Worm (Caenorhabditis elegans) whole organism, L3 larva: ENCODE data around the gene fbxb-38.

Source experiments
- aly-2 ChIP-seq: fragments of 150-350 bp; optimal IDR thresholded peaks from 2 replicates; lab custom pipeline; 2014; ENCODE audit warnings: missing biosample characterization, missing genetic modification characterization
- ama-1 ChIP-seq: fragments of 150-350 bp; optimal IDR thresholded peaks from 2 replicates; lab custom pipeline; 2018
- ceh-16 ChIP-seq: sonication (generic microtip); optimal IDR thresholded peaks from 2 replicates; lab custom pipeline; 2017; ENCODE audit warnings: missing biosample characterization, missing genetic modification characterization
- egl-27 ChIP-seq: sonication (generic microtip); optimal IDR thresholded peaks from 4 replicates; lab custom pipeline; 2017; ENCODE audit warnings: missing biosample characterization, missing genetic modification reagents, missing genetic modification characterization
- egl-5 ChIP-seq: fragments of 150-350 bp; optimal IDR thresholded peaks from 2 replicates; lab custom pipeline; 2017; ENCODE audit warnings: missing biosample characterization, missing genetic modification reagents, missing genetic modification characterization, inconsistent platforms
- elt-2 ChIP-seq: sonication (generic microtip); optimal IDR thresholded peaks from 2 replicates; lab custom pipeline; 2016; ENCODE audit warnings: missing genetic modification reagents, mild to moderate bottlenecking, missing genetic modification characterization, missing compliant biosample characterization
- fkh-2 ChIP-seq: fragments of 150-350 bp; optimal IDR thresholded peaks from 2 replicates; lab custom pipeline; 2014; ENCODE audit warnings: missing biosample characterization, missing genetic modification reagents, missing genetic modification characterization
- hmg-11 ChIP-seq: sonication (generic microtip); optimal IDR thresholded peaks from 2 replicates; lab custom pipeline; 2016; ENCODE audit warnings: missing genetic modification characterization, missing compliant biosample characterization
- jun-1 ChIP-seq: fragments of 150-350 bp; optimal IDR thresholded peaks from 2 replicates; lab custom pipeline; 2014; ENCODE audit warnings: missing biosample characterization, missing genetic modification reagents, missing genetic modification characterization
- mdl-1 ChIP-seq: fragments of 150-350 bp; optimal IDR thresholded peaks from 2 replicates; lab custom pipeline; 2014; ENCODE audit warnings: missing biosample characterization, missing genetic modification characterization
- mml-1 ChIP-seq: fragments of 150-350 bp; sonication (generic microtip); optimal IDR thresholded peaks from 3 replicates; lab custom pipeline; 2014; ENCODE audit warnings: missing biosample characterization, missing genetic modification characterization
- nhr-12 ChIP-seq: fragments of 150-350 bp; optimal IDR thresholded peaks from 2 replicates; lab custom pipeline; 2014; ENCODE audit warnings: missing biosample characterization, missing genetic modification characterization
- nhr-23 ChIP-seq: fragments of 150-350 bp; optimal IDR thresholded peaks from 2 replicates; lab custom pipeline; 2014; ENCODE audit warnings: missing biosample characterization, missing genetic modification reagents, missing genetic modification characterization
- nhr-25 ChIP-seq: sonication (generic microtip); optimal IDR thresholded peaks from 2 replicates; lab custom pipeline; 2017; ENCODE audit warnings: missing biosample characterization, missing genetic modification characterization
- nhr-43 ChIP-seq: sonication (generic microtip); optimal IDR thresholded peaks from 2 replicates; lab custom pipeline; 2016; ENCODE audit warnings: mild to moderate bottlenecking, missing genetic modification characterization, missing compliant biosample characterization; ENCODE audit not compliant: poor library complexity, severe bottlenecking
- nhr-67 ChIP-seq: fragments of 150-350 bp; optimal IDR thresholded peaks from 2 replicates; lab custom pipeline; 2014; ENCODE audit warnings: missing biosample characterization, missing genetic modification characterization
- nhr-77 ChIP-seq: fragments of 150-350 bp; optimal IDR thresholded peaks from 2 replicates; lab custom pipeline; 2014; ENCODE audit warnings: missing biosample characterization, missing genetic modification characterization
- pha-4 ChIP-seq: fragments of 150-350 bp; optimal IDR thresholded peaks from 2 replicates; lab custom pipeline; 2014; ENCODE audit warnings: missing biosample characterization, missing genetic modification reagents, missing genetic modification characterization
- pqm-1 ChIP-seq: fragments of 150-350 bp; optimal IDR thresholded peaks from 2 replicates; lab custom pipeline; 2017; ENCODE audit warnings: missing biosample characterization, missing genetic modification characterization, inconsistent platforms
- snpc-4 ChIP-seq: fragments of 150-350 bp; optimal IDR thresholded peaks from 2 replicates; lab custom pipeline; 2014; ENCODE audit warnings: missing biosample characterization, missing genetic modification characterization
- unc-39 ChIP-seq: sonication (generic microtip); optimal IDR thresholded peaks from 4 replicates; lab custom pipeline; 2017; ENCODE audit warnings: missing biosample characterization, missing genetic modification characterization
- unc-62 ChIP-seq: fragments of 150-350 bp; sonication (generic microtip); optimal IDR thresholded peaks from 4 replicates; lab custom pipeline; 2014; ENCODE audit warnings: missing biosample characterization, missing genetic modification reagents, missing genetic modification characterization
- zag-1 ChIP-seq: fragments of 150-350 bp; optimal IDR thresholded peaks from 2 replicates; lab custom pipeline; 2014; ENCODE audit warnings: missing biosample characterization, missing genetic modification characterization
- ztf-4 ChIP-seq: fragments of 150-350 bp; optimal IDR thresholded peaks from 2 replicates; lab custom pipeline; 2014; ENCODE audit warnings: missing biosample characterization, missing genetic modification characterization

The fbxb-38 gene

ce11 chrII:2130770-2131169 lies 37.8 kb downstream of the fbxb-38 start, which contains the start of gene sdz-28:
Gene sdz-28 (plus strand): TSS chrII:2131070.
- TF ChIP-seq mml-1 (tag; lab: Kevin White, UChicago) (no peak), mdl-1 (tag; lab: Kevin White, UChicago) (no peak), nhr-25 (tag; lab: Kevin White, UChicago) (no peak), nhr-43 (tag; lab: Kevin White, UChicago) (no peak), nhr-77 (tag; lab: Kevin White, UChicago) (no peak), egl-5 (tag; lab: Kevin White, UChicago) (no peak), nhr-23 (tag; lab: Kevin White, UChicago) (no peak), snpc-4 (no peak), nhr-67 (tag; lab: Kevin White, UChicago) (no peak), ama-1 (lab: Kevin White, UChicago) (no peak), ceh-16 (tag; lab: Kevin White, UChicago) (no peak), unc-62 (GFP tag; lab: Kevin White, UChicago) (no peak), aly-2 (tag; lab: Kevin White, UChicago) (no peak), nhr-12 (no peak), fkh-2 (tag; lab: Kevin White, UChicago) (no peak), hmg-11 (tag; lab: Kevin White, UChicago) (no peak), unc-39 (no peak), ztf-4 (no peak), zag-1 (tag; lab: Kevin White, UChicago) (no peak), jun-1 (tag; lab: Kevin White, UChicago) (no peak)

ce11 chrII:2122762-2123161 lies 45.8 kb downstream of the fbxb-38 start:
- TF ChIP-seq elt-2 (tag; lab: Kevin White, UChicago) = peak; percentile 55
- no peak for TF ChIP-seq pha-4 (tag; lab: Kevin White, UChicago)

ce11 chrII:2122091-2122490 lies 46.5 kb downstream of the fbxb-38 start, which contains the start of gene math-37:
Gene math-37 (minus strand): TSS chrII:2122191.
- TF ChIP-seq egl-27 (no peak), elt-2 (tag; lab: Kevin White, UChicago) (peak; percentile 55), pqm-1 (tag; lab: Kevin White, UChicago) (peak; percentile 18)
- TF ChIP-seq, all 47 proteins: peak for 2
